Worm (Caenorhabditis elegans): ENCODE results near the gene Y97E10AR.6.

The Y97E10AR.6 gene

ce11 chrV:8022040-8022439, 8.3 kb upstream of the Y97E10AR.6 start, which contains the start of gene ech-3:
ech-3 (plus strand) TSS chrV:8022217.
- TF ChIP-seq ces-1 (GFP tag; optimal IDR thresholded peaks at IDR 0.05) (no peak), nhr-2 (tag; optimal IDR thresholded peaks at IDR 0.05) (no peak), sptf-1 (tag; optimal IDR thresholded peaks at IDR 0.05) (no peak), snpc-4 (tag; optimal IDR thresholded peaks at IDR 0.05) (no peak), lin-32 (GFP tag; optimal IDR thresholded peaks at IDR 0.05) (no peak), ceh-39 (tag; optimal IDR thresholded peaks at IDR 0.05) (no peak), nhr-76 (tag; optimal IDR thresholded peaks at IDR 0.05) (no peak), ceh-43 (GFP tag; optimal IDR thresholded peaks at IDR 0.05) (no peak), nhr-12 (tag; optimal IDR thresholded peaks at IDR 0.05) (no peak), unc-120 (tag; optimal IDR thresholded peaks at IDR 0.05; ENCODE audit: poor library complexity, severe bottlenecking) (no peak), pha-4 (tag; optimal IDR thresholded peaks at IDR 0.05) (no peak), ham-2 (GFP tag; optimal IDR thresholded peaks at IDR 0.05) (no peak), blmp-1 (tag; optimal IDR thresholded peaks at IDR 0.05) (no peak), flh-1 (GFP tag; optimal IDR thresholded peaks at IDR 0.05) (no peak), mep-1 (tag; optimal IDR thresholded peaks at IDR 0.05) (no peak), M03D4.4 (tag; optimal IDR thresholded peaks at IDR 0.05) (no peak), sem-2 (GFP tag; optimal IDR thresholded peaks at IDR 0.05) (no peak)

DNA sequence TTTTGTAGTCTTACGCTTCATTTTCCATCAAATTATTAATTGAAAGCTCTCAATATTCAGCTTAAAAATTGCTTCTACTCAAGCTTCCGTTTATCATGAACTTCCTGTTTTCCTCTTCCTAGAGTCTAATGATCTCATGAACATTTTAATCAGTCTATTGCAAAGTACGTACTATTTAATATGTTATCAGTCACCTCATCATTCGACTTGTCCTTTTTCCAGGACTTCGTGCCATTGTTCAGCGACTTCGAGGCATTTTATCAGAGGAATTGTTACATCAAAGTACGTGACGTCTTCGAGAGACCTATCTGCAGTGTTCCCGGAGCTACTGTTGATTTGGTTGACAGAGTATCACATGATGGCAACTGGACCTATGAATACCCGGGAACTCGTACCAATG, 6.0 kb upstream of the Y97E10AR.6 start:
- TF ChIP-seq tbx-8 (GFP tag; optimal IDR thresholded peaks at IDR 0.05) (no peak), bed-3 (GFP tag; optimal IDR thresholded peaks at IDR 0.05) (no peak), nhr-12 (tag; optimal IDR thresholded peaks at IDR 0.05) (no peak), flh-1 (GFP tag; optimal IDR thresholded peaks at IDR 0.05) (no peak), drap-1 (GFP tag; optimal IDR thresholded peaks at IDR 0.05) (no peak), unc-120 (tag; optimal IDR thresholded peaks at IDR 0.05; ENCODE audit: poor library complexity, severe bottlenecking) (no peak), sptf-1 (tag; optimal IDR thresholded peaks at IDR 0.05) (no peak), ceh-43 (GFP tag; optimal IDR thresholded peaks at IDR 0.05) (no peak), unc-62 (GFP tag; optimal IDR thresholded peaks at IDR 0.05) (no peak), lsy-2 (tag; optimal IDR thresholded peaks at IDR 0.05) (no peak)

- TF ChIP-seq ceh-39 (tag; optimal IDR thresholded peaks at IDR 0.05): no peak
- no peak for TF ChIP-seq pha-4 (tag; optimal IDR thresholded peaks at IDR 0.05)
- TF ChIP-seq unc-120 (tag; optimal IDR thresholded peaks at IDR 0.05; ENCODE audit: poor library complexity, severe bottlenecking): no peak
- no peak for TF ChIP-seq hlh-1 (tag; optimal IDR thresholded peaks at IDR 0.05)
- TF ChIP-seq ceh-43 (GFP tag; optimal IDR thresholded peaks at IDR 0.05): no peak
- no peak for TF ChIP-seq nhr-28 (tag; optimal IDR thresholded peaks at IDR 0.05)
- TF ChIP-seq blmp-1 (tag; optimal IDR thresholded peaks at IDR 0.05): no peak
- no peak for TF ChIP-seq nhr-237 (tag; optimal IDR thresholded peaks at IDR 0.05)
- no peak for TF ChIP-seq nhr-76 (tag; optimal IDR thresholded peaks at IDR 0.05)
- no peak for TF ChIP-seq tbx-8 (GFP tag; optimal IDR thresholded peaks at IDR 0.05)
- no peak for TF ChIP-seq ces-1 (GFP tag; optimal IDR thresholded peaks at IDR 0.05)
- TF ChIP-seq zip-8 (tag; optimal IDR thresholded peaks at IDR 0.05): no peak
- TF ChIP-seq sem-2 (GFP tag; optimal IDR thresholded peaks at IDR 0.05): no peak
- no peak for TF ChIP-seq mab-5 (tag; optimal IDR thresholded peaks at IDR 0.05)
- TF ChIP-seq nhr-12 (tag; optimal IDR thresholded peaks at IDR 0.05): no peak
- no peak for TF ChIP-seq cnd-1 (tag; optimal IDR thresholded peaks at IDR 0.05)
- TF ChIP-seq lin-13 (tag; optimal IDR thresholded peaks at IDR 0.05): no peak
- TF ChIP-seq mls-2 (tag; optimal IDR thresholded peaks at IDR 0.05): no peak
- no peak for TF ChIP-seq nhr-2 (tag; optimal IDR thresholded peaks at IDR 0.05)
- TF ChIP-seq ztf-11 (tag; optimal IDR thresholded peaks at IDR 0.05): no peak
These were observed 5.2 kb upstream of the Y97E10AR.6 start for ce11 chrV:8018919-8019318.

DNA sequence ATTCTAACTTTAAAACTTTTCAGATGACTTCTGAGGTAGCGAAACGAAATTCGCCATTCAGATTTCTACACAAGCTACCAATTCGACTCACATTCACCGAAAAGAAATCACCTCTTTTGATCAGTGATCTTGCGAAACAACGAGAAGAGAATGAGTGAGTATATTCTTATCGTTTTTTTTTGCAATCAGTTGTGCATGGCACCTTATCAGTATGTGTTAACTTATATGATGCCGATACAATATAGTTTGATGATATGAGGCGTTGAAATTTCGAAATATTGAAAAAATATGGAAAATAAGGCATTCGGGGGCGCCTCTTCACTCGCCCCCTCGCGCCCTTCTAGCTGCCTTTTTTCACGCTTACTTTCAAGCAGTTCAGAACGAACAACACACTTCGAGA, 4.2 kb upstream of the Y97E10AR.6 start:
- no peak for TF ChIP-seq pha-4 (tag; optimal IDR thresholded peaks at IDR 0.05)
- no peak for TF ChIP-seq mep-1 (tag; optimal IDR thresholded peaks at IDR 0.05)
- no peak for TF ChIP-seq unc-120 (tag; optimal IDR thresholded peaks at IDR 0.05; ENCODE audit: poor library complexity, severe bottlenecking)
- no peak for TF ChIP-seq nhr-237 (tag; optimal IDR thresholded peaks at IDR 0.05)
- TF ChIP-seq M03D4.4 (tag; optimal IDR thresholded peaks at IDR 0.05): no peak
- no peak for TF ChIP-seq nhr-2 (tag; optimal IDR thresholded peaks at IDR 0.05)
- TF ChIP-seq unc-62 (GFP tag; optimal IDR thresholded peaks at IDR 0.05): no peak
- TF ChIP-seq cnd-1 (tag; optimal IDR thresholded peaks at IDR 0.05): no peak
- no peak for TF ChIP-seq sptf-1 (tag; optimal IDR thresholded peaks at IDR 0.05)
- no peak for TF ChIP-seq zip-8 (tag; optimal IDR thresholded peaks at IDR 0.05)
- no peak for TF ChIP-seq sem-2 (GFP tag; optimal IDR thresholded peaks at IDR 0.05)
- no peak for TF ChIP-seq hlh-1 (tag; optimal IDR thresholded peaks at IDR 0.05)
- no peak for TF ChIP-seq mls-2 (tag; optimal IDR thresholded peaks at IDR 0.05)
- TF ChIP-seq tbx-8 (GFP tag; optimal IDR thresholded peaks at IDR 0.05): no peak

ce11 chrV:8016928-8017327, 3.2 kb upstream of the Y97E10AR.6 start, which contains the start of gene sptl-2:
sptl-2 (plus strand) TSS chrV:8017207.
- no peak for TF ChIP-seq ham-2 (GFP tag; optimal IDR thresholded peaks at IDR 0.05)
- TF ChIP-seq nhr-2 (tag; optimal IDR thresholded peaks at IDR 0.05): no peak
- no peak for TF ChIP-seq sptf-1 (tag; optimal IDR thresholded peaks at IDR 0.05)
- no peak for TF ChIP-seq mab-5 (tag; optimal IDR thresholded peaks at IDR 0.05)
